Worm (Caenorhabditis elegans): ENCODE measurements around the gene T22F3.7.

DNA sequence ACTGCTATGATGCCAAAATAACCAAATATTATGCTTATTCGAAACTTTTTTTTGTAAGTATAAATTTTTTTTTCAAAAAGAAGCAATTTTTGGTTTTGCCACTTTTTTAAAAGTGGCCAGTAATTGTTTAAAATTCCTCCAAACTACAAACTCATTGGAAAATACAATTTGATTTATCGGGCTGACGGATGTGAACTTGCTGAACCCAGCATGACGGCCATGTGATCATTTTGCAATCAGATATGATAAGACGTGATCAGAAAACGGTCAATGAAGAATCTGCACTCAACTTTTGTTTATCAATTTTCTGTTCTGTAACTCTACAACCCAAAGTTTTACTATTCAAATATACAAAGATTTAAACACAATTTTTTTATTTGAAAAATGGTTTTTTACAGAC is 5.9 kb upstream of the T22F3.7 start:
- TF ChIP-seq xbp-1 (tag; optimal IDR thresholded peaks at IDR 0.05) (no peak), unc-86 (tag; optimal IDR thresholded peaks at IDR 0.05) (no peak)

Data from whole organism, L1 larva.